Worm (Caenorhabditis elegans) whole organism, L4 larva: ENCODE data around the gene dhs-14.

ENCODE experiments used
- D1046.2 ChIP-seq: fragments of 200-800 bp; sonication (Bioruptor generic); IDR thresholded peaks from 2 replicates; pipeline ENCODE4 v1.3.6; 2022; ENCODE audit warnings: missing genetic modification characterization, missing compliant biosample characterization
- F37D6.2 ChIP-seq: sonication (generic microtip); optimal IDR thresholded peaks from 2 replicates; lab custom pipeline; 2016; ENCODE audit warnings: mild to moderate bottlenecking, missing genetic modification characterization, missing compliant biosample characterization
- R02D3.7 ChIP-seq: fragments of 150-350 bp; sonication (generic microtip); optimal IDR thresholded peaks from 3 replicates; lab custom pipeline; 2014; ENCODE audit warnings: missing biosample characterization, missing genetic modification characterization
- Y5F2A.4 ChIP-seq: fragments of 200-800 bp; sonication (Bioruptor generic); optimal IDR thresholded peaks from 2 replicates; lab custom pipeline; 2018; ENCODE audit warnings: mild to moderate bottlenecking, missing genetic modification characterization, missing compliant biosample characterization
- Y75B8A.6 ChIP-seq: fragments of 200-800 bp; sonication (Bioruptor generic); IDR thresholded peaks from 2 replicates; pipeline ENCODE4 v1.3.6; 2022; ENCODE audit warnings: missing genetic modification reagents, missing genetic modification characterization, missing compliant biosample characterization
- ZK337.2 ChIP-seq: fragments of 200-800 bp; sonication (Bioruptor generic); IDR thresholded peaks from 2 replicates; pipeline ENCODE4 v1.3.6; 2022; ENCODE audit warnings: missing genetic modification reagents, missing genetic modification characterization, missing compliant biosample characterization
- ceh-44 ChIP-seq: fragments of 200-800 bp; sonication (Bioruptor generic); IDR thresholded peaks from 2 replicates; pipeline ENCODE4 v1.3.6; 2022; ENCODE audit warnings: missing genetic modification reagents, missing genetic modification characterization, missing compliant biosample characterization
- ceh-82 ChIP-seq: sonication (generic microtip); optimal IDR thresholded peaks from 2 replicates; lab custom pipeline; 2017; ENCODE audit warnings: missing biosample characterization, missing genetic modification characterization
- daf-12 ChIP-seq: fragments of 150-350 bp; optimal IDR thresholded peaks from 2 replicates; lab custom pipeline; 2014; ENCODE audit warnings: missing biosample characterization, missing genetic modification reagents, missing genetic modification characterization
- daf-16 ChIP-seq, 3 experiments: sonication (generic microtip); optimal IDR thresholded peaks; 2 replicates each; lab custom pipeline; 2016 to 2017; ENCODE audit warnings: missing genetic modification characterization in 3 of 3, missing genetic modification reagents in 3 of 3, mild to moderate bottlenecking in 2 of 3, missing compliant biosample characterization in 2 of 3, missing biosample characterization in 1 of 3, moderate library complexity in 1 of 3
- daf-19 ChIP-seq: fragments of 200-800 bp; sonication (Bioruptor generic); conservative IDR thresholded peaks from 2 replicates; pipeline ENCODE4 v1.3.6; 2022; ENCODE audit warnings: missing genetic modification characterization, missing compliant biosample characterization
- daf-8 ChIP-seq: fragments of 200-800 bp; sonication (Bioruptor generic); IDR thresholded peaks from 2 replicates; pipeline ENCODE4 v1.3.6; 2022; ENCODE audit warnings: missing genetic modification characterization, missing compliant biosample characterization
- dmd-6 ChIP-seq: fragments of 200-800 bp; sonication (Bioruptor generic); IDR thresholded peaks from 2 replicates; pipeline ENCODE4 v1.3.6; 2022; ENCODE audit warnings: missing genetic modification reagents, missing genetic modification characterization, missing compliant biosample characterization
- dmd-8 ChIP-seq: fragments of 200-800 bp; sonication (Bioruptor generic); IDR thresholded peaks from 2 replicates; pipeline ENCODE4 v1.3.6; 2022; ENCODE audit warnings: missing genetic modification characterization, missing compliant biosample characterization
- duxl-1 ChIP-seq: sonication (generic microtip); optimal IDR thresholded peaks from 2 replicates; lab custom pipeline; 2016; ENCODE audit warnings: mild to moderate bottlenecking, missing genetic modification characterization, moderate library complexity, missing compliant biosample characterization; ENCODE audit not compliant: poor library complexity
- dve-1 ChIP-seq: sonication (generic microtip); optimal IDR thresholded peaks from 2 replicates; lab custom pipeline; 2017; ENCODE audit warnings: antibody characterized with exemption, mild to moderate bottlenecking, missing genetic modification characterization, missing compliant biosample characterization; ENCODE audit not compliant: insufficient read depth
- egl-43 ChIP-seq: fragments of 200-800 bp; sonication (Bioruptor generic); IDR thresholded peaks from 2 replicates; pipeline ENCODE4 v1.3.6; 2022; ENCODE audit warnings: missing genetic modification reagents, missing genetic modification characterization, missing compliant biosample characterization
- fkh-10 ChIP-seq: fragments of 150-350 bp; optimal IDR thresholded peaks from 2 replicates; lab custom pipeline; 2014; ENCODE audit warnings: missing biosample characterization, missing genetic modification reagents, missing genetic modification characterization
- fos-1 ChIP-seq: fragments of 150-350 bp; optimal IDR thresholded peaks from 2 replicates; lab custom pipeline; 2014; ENCODE audit warnings: missing biosample characterization, missing genetic modification characterization
- hlh-11 ChIP-seq: fragments of 200-800 bp; sonication (Bioruptor generic); optimal IDR thresholded peaks from 2 replicates; lab custom pipeline; 2018; ENCODE audit warnings: mild to moderate bottlenecking, missing genetic modification characterization, missing compliant biosample characterization
- jun-1 ChIP-seq: fragments of 150-350 bp; optimal IDR thresholded peaks from 2 replicates; lab custom pipeline; 2014; ENCODE audit warnings: missing biosample characterization, missing genetic modification reagents, missing genetic modification characterization
- lir-3 ChIP-seq: sonication (generic microtip); optimal IDR thresholded peaks from 2 replicates; lab custom pipeline; 2016; ENCODE audit warnings: mild to moderate bottlenecking, missing genetic modification characterization, missing compliant biosample characterization
- nhr-11 ChIP-seq: fragments of 150-350 bp; optimal IDR thresholded peaks from 2 replicates; lab custom pipeline; 2014; ENCODE audit warnings: missing biosample characterization, missing genetic modification characterization
- nhr-237 ChIP-seq: sonication (generic microtip); optimal IDR thresholded peaks from 2 replicates; lab custom pipeline; 2017; ENCODE audit warnings: missing biosample characterization, missing genetic modification characterization
- nhr-25 ChIP-seq: sonication (generic microtip); optimal IDR thresholded peaks from 2 replicates; lab custom pipeline; 2017; ENCODE audit warnings: missing genetic modification characterization, mild to moderate bottlenecking, missing compliant biosample characterization, antibody characterized with exemption, moderate library complexity, borderline replicate concordance; ENCODE audit not compliant: insufficient read depth
- nhr-28 ChIP-seq: fragments of 150-350 bp; optimal IDR thresholded peaks from 2 replicates; lab custom pipeline; 2014; ENCODE audit warnings: missing biosample characterization, missing genetic modification characterization
- nhr-41 ChIP-seq: fragments of 200-800 bp; sonication (Bioruptor generic); IDR thresholded peaks from 2 replicates; pipeline ENCODE4 v1.3.6; 2022; ENCODE audit warnings: missing genetic modification reagents, missing genetic modification characterization, missing compliant biosample characterization
- nhr-76 ChIP-seq: fragments of 150-350 bp; optimal IDR thresholded peaks from 2 replicates; lab custom pipeline; 2014; ENCODE audit warnings: missing biosample characterization, missing genetic modification characterization
- php-3 ChIP-seq: fragments of 200-800 bp; sonication (Bioruptor generic); IDR thresholded peaks from 2 replicates; pipeline ENCODE4 v1.3.6; 2022; ENCODE audit warnings: missing genetic modification reagents, missing genetic modification characterization, missing compliant biosample characterization
- pqm-1 ChIP-seq: sonication (generic microtip); optimal IDR thresholded peaks from 2 replicates; lab custom pipeline; 2017; ENCODE audit warnings: missing biosample characterization, missing genetic modification characterization
- set-16 ChIP-seq: fragments of 200-800 bp; sonication (Bioruptor generic); IDR thresholded peaks from 2 replicates; pipeline ENCODE4 v1.3.6; 2022; ENCODE audit warnings: missing genetic modification reagents, missing genetic modification characterization, missing compliant biosample characterization
- snpc-1.2 ChIP-seq: fragments of 200-800 bp; sonication (Bioruptor generic); IDR thresholded peaks from 2 replicates; pipeline ENCODE4 v1.3.6; 2022; ENCODE audit warnings: missing genetic modification reagents, missing genetic modification characterization, missing compliant biosample characterization
- snpc-4 ChIP-seq: fragments of 150-350 bp; optimal IDR thresholded peaks from 2 replicates; lab custom pipeline; 2014; ENCODE audit warnings: missing biosample characterization, missing genetic modification characterization
- unc-130 ChIP-seq: sonication (generic microtip); optimal IDR thresholded peaks from 2 replicates; lab custom pipeline; 2016; ENCODE audit warnings: missing genetic modification reagents, missing genetic modification characterization, missing compliant biosample characterization
- unc-62 ChIP-seq, 3 experiments: fragments of 150-350 bp in 1 of 3; sonication (generic microtip); optimal IDR thresholded peaks in 2 of 3; peaks in 1 of 3; 1 replicate in 1 of 3; 2 replicates in 2 of 3; lab custom pipeline; 2014 to 2017; ENCODE audit warnings: missing biosample characterization in 3 of 3, missing genetic modification characterization in 3 of 3, missing genetic modification reagents in 3 of 3, missing genotype in 1 of 3
- vab-7 ChIP-seq: fragments of 200-800 bp; sonication (Bioruptor generic); IDR thresholded peaks from 2 replicates; pipeline ENCODE4 v1.3.6; 2022; ENCODE audit warnings: missing genetic modification reagents, missing genetic modification characterization, missing compliant biosample characterization
- zip-2 ChIP-seq: fragments of 150-350 bp; optimal IDR thresholded peaks from 2 replicates; lab custom pipeline; 2014; ENCODE audit warnings: missing biosample characterization, missing genetic modification characterization
- ztf-7 ChIP-seq: fragments of 150-350 bp; optimal IDR thresholded peaks from 2 replicates; lab custom pipeline; 2014; ENCODE audit warnings: missing biosample characterization, missing genetic modification characterization

dhs-14 gene

ce11 chrV:2778458-2778857 lies 13.5 kb upstream of the dhs-14 start:
- TF ChIP-seq set-16 (GFP tag; lab: Robert Waterston, UW): peak; percentile 80

- 0 out of 2 replicates have a peak, but pooled peaks have one; percentile 12 for TF ChIP-seq egl-43 (GFP tag; lab: Robert Waterston, UW)
- peak; percentile 60 for TF ChIP-seq set-16 (GFP tag; lab: Robert Waterston, UW)
- TF ChIP-seq, all 104 proteins: peak for 2; not testable (repeated sequence) for 102
Measured at ce11 chrV:2777395-2777794, 12.4 kb upstream of the dhs-14 start.

ce11 chrV:2774042-2774441 lies 9.0 kb upstream of the dhs-14 start, which contains the start of gene srj-18:
Gene srj-18, plus strand, starts transcription at chrV:2774342.
- TF ChIP-seq pqm-1 (tag; lab: Kevin White, UChicago) (no peak), nhr-25 (tag; lab: Kevin White, UChicago) (no peak), jun-1 (tag; lab: Kevin White, UChicago) (no peak), nhr-76 (tag; lab: Kevin White, UChicago) (no peak), ceh-82 (no peak), F37D6.2 (tag; lab: Kevin White, UChicago) (no peak), dmd-6 (no peak), snpc-1.2 (GFP tag; lab: Robert Waterston, UW) (no peak), vab-7 (GFP tag; lab: Robert Waterston, UW) (no peak)

ce11 chrV:2771560-2771959 lies 6.6 kb upstream of the dhs-14 start, which contains the start of gene srh-56:
Gene srh-56, plus strand, starts transcription at chrV:2771860.
- TF ChIP-seq dmd-8 (GFP tag; lab: Robert Waterston, UW): no peak
- TF ChIP-seq ZK337.2 (GFP tag; lab: Robert Waterston, UW): no peak
- TF ChIP-seq duxl-1 (tag; lab: Kevin White, UChicago): no peak
- TF ChIP-seq daf-16 (GFP tag; optimal IDR thresholded peaks at IDR 0.05; lab: Kevin White, UChicago): no peak
- no peak for TF ChIP-seq daf-16 (tag; optimal IDR thresholded peaks at IDR 0.05; lab: Kevin White, UChicago)
- TF ChIP-seq F37D6.2 (tag; lab: Kevin White, UChicago): no peak
- TF ChIP-seq lir-3: no peak
- no peak for TF ChIP-seq daf-12 (tag; lab: Kevin White, UChicago)
- no peak for TF ChIP-seq unc-62 (GFP tag; optimal IDR thresholded peaks at IDR 0.05 in 1 of 2; lab: Kevin White, UChicago)
- no peak for TF ChIP-seq unc-62 (tag; optimal IDR thresholded peaks at IDR 0.05; lab: Kevin White, UChicago)
- TF ChIP-seq Y5F2A.4 (GFP tag; lab: Kevin White, UChicago): no peak
- no peak for TF ChIP-seq dve-1 (tag; lab: Kevin White, UChicago)
- TF ChIP-seq D1046.2 (GFP tag; lab: Robert Waterston, UW): no peak
- no peak for TF ChIP-seq nhr-237 (tag; lab: Kevin White, UChicago)
- no peak for TF ChIP-seq vab-7 (GFP tag; lab: Robert Waterston, UW)
- no peak for TF ChIP-seq nhr-41 (GFP tag; lab: Robert Waterston, UW)
- TF ChIP-seq hlh-11 (tag; lab: Kevin White, UChicago): no peak
- TF ChIP-seq, all 104 proteins: peak for 0

- TF ChIP-seq php-3 (GFP tag; lab: Robert Waterston, UW) (no peak), ztf-7 (tag; lab: Kevin White, UChicago) (no peak), nhr-28 (tag; lab: Kevin White, UChicago) (no peak), daf-19 (no peak), fos-1 (tag; lab: Kevin White, UChicago) (no peak), zip-2 (tag; lab: Kevin White, UChicago) (no peak), snpc-4 (tag; lab: Kevin White, UChicago) (no peak), Y75B8A.6 (GFP tag; lab: Robert Waterston, UW) (no peak), nhr-11 (no peak), jun-1 (tag; lab: Kevin White, UChicago) (no peak), daf-8 (GFP tag; lab: Robert Waterston, UW) (no peak), fkh-10 (no peak), unc-130 (GFP tag; lab: Kevin White, UChicago) (no peak), R02D3.7 (no peak), ceh-44 (GFP tag; lab: Robert Waterston, UW) (no peak)
Measured at ce11 chrV:2769754-2770153, 4.8 kb upstream of the dhs-14 start, which contains the start of gene dhs-15. Gene dhs-15, minus strand, starts transcription at chrV:2769854.
